Fruit fly (Drosophila melanogaster) whole organism, embryonic: ENCODE data around the gene CG10298.

Experiments
- BEAF-32 ChIP-seq: fragments of 200-800 bp; sonication (Bioruptor generic); optimal IDR thresholded peaks from 3 replicates; lab custom pipeline; 2017; ENCODE audit warnings: missing biosample characterization, missing genetic modification characterization, mild to moderate bottlenecking, moderate library complexity, missing genetic modification reagents
- Bgb ChIP-seq: fragments of 200-800 bp; sonication (Bioruptor generic); IDR thresholded peaks from 2 replicates; pipeline ENCODE4 v1.3.6; 2022; ENCODE audit warnings: missing biosample characterization, missing genetic modification characterization; ENCODE audit not compliant: partially characterized antibody
- CG1233 ChIP-seq: fragments of 200-800 bp; sonication (Bioruptor generic); optimal IDR thresholded peaks from 4 replicates; lab custom pipeline; 2018; ENCODE audit warnings: missing biosample characterization, mild to moderate bottlenecking, missing genetic modification characterization
- CG13287 ChIP-seq: fragments of 200-800 bp; sonication (Bioruptor generic); IDR thresholded peaks from 2 replicates; pipeline ENCODE4 v1.3.6; 2022; ENCODE audit warnings: missing biosample characterization, missing genetic modification characterization; ENCODE audit not compliant: partially characterized antibody
- CG13775 ChIP-seq: fragments of 200-800 bp; sonication (Bioruptor generic); optimal IDR thresholded peaks from 3 replicates; lab custom pipeline; 2017; ENCODE audit warnings: missing biosample characterization, mild to moderate bottlenecking, missing genetic modification characterization
- CG14860 ChIP-seq: fragments of 200-800 bp; sonication (Bioruptor generic); IDR thresholded peaks from 3 replicates; pipeline ENCODE4 v1.3.6; 2022; ENCODE audit warnings: missing biosample characterization, missing genetic modification characterization; ENCODE audit not compliant: partially characterized antibody
- CG16813 ChIP-seq: fragments of 200-800 bp; sonication (Bioruptor generic); IDR thresholded peaks from 3 replicates; pipeline ENCODE4 v1.3.6; 2022; ENCODE audit warnings: missing biosample characterization, missing genetic modification characterization; ENCODE audit not compliant: partially characterized antibody
- CG17186 ChIP-seq: fragments of 200-800 bp; sonication (Bioruptor generic); optimal IDR thresholded peaks from 3 replicates; lab custom pipeline; 2017; ENCODE audit warnings: missing biosample characterization, missing genetic modification reagents, missing genetic modification characterization
- CG1792 ChIP-seq: fragments of 200-800 bp; sonication (Bioruptor generic); optimal IDR thresholded peaks from 2 replicates; lab custom pipeline; 2016; ENCODE audit warnings: missing biosample characterization, missing genetic modification characterization
- CG31365 ChIP-seq: fragments of 200-800 bp; sonication (Bioruptor generic); optimal IDR thresholded peaks from 2 replicates; lab custom pipeline; 2018; ENCODE audit warnings: missing biosample characterization, mild to moderate bottlenecking, missing genetic modification characterization
- CG3407 ChIP-seq: fragments of 200-800 bp; sonication (Bioruptor generic); optimal IDR thresholded peaks from 2 replicates; lab custom pipeline; 2018; ENCODE audit warnings: missing biosample characterization, mild to moderate bottlenecking, missing genetic modification characterization
- CG34224 ChIP-seq: fragments of 200-800 bp; sonication (Bioruptor generic); IDR thresholded peaks from 3 replicates; pipeline ENCODE4 v1.3.6; 2022; ENCODE audit warnings: missing biosample characterization, missing genetic modification characterization; ENCODE audit not compliant: partially characterized antibody
- CG34376 ChIP-seq: fragments of 200-800 bp; sonication (Bioruptor generic); optimal IDR thresholded peaks from 2 replicates; lab custom pipeline; 2018; ENCODE audit warnings: missing biosample characterization, mild to moderate bottlenecking, missing genetic modification characterization
- CG34422 ChIP-seq: fragments of 200-800 bp; sonication (Bioruptor generic); IDR thresholded peaks from 3 replicates; pipeline ENCODE4 v1.3.6; 2022; ENCODE audit warnings: missing biosample characterization, missing genetic modification characterization
- CG6791 ChIP-seq: fragments of 200-800 bp; sonication (Bioruptor generic); IDR thresholded peaks from 3 replicates; pipeline ENCODE4 v1.3.6; 2022; ENCODE audit warnings: missing biosample characterization, missing genetic modification characterization; ENCODE audit not compliant: partially characterized antibody
- CG7963 ChIP-seq: fragments of 200-800 bp; sonication (Bioruptor generic); IDR thresholded peaks from 3 replicates; pipeline ENCODE4 v1.3.6; 2022; ENCODE audit warnings: missing biosample characterization, missing genetic modification characterization; ENCODE audit not compliant: partially characterized antibody
- CoRest ChIP-seq: fragments of 200-800 bp; sonication (Bioruptor generic); optimal IDR thresholded peaks from 3 replicates; lab custom pipeline; 2018; ENCODE audit warnings: missing biosample characterization, mild to moderate bottlenecking, missing genetic modification characterization, moderate library complexity
- Dll ChIP-seq: fragments of 200-800 bp; sonication (Bioruptor generic); IDR thresholded peaks from 4 replicates; pipeline ENCODE4 v1.3.6; 2022; ENCODE audit warnings: missing biosample characterization, missing genetic modification characterization; ENCODE audit not compliant: partially characterized antibody
- Doc3 ChIP-seq: fragments of 200-800 bp; sonication (Bioruptor generic); IDR thresholded peaks from 3 replicates; pipeline ENCODE4 v1.3.6; 2022; ENCODE audit warnings: missing biosample characterization, missing genetic modification characterization; ENCODE audit not compliant: partially characterized antibody
- HLH4C ChIP-seq: fragments of 200-800 bp; sonication (Bioruptor generic); IDR thresholded peaks from 3 replicates; pipeline ENCODE4 v1.3.6; 2022; ENCODE audit warnings: missing biosample characterization, missing genetic modification characterization; ENCODE audit not compliant: partially characterized antibody
- Hey ChIP-seq: fragments of 200-800 bp; sonication (Bioruptor generic); optimal IDR thresholded peaks from 3 replicates; lab custom pipeline; 2018; ENCODE audit warnings: missing biosample characterization, mild to moderate bottlenecking, missing genetic modification characterization
- Med ChIP-seq: fragments of 200-800 bp; sonication (Bioruptor generic); peaks from one replicate; lab custom pipeline; 2016; ENCODE audit warnings: missing biosample characterization, missing genetic modification characterization, mild to moderate bottlenecking, inconsistent platforms, moderate library complexity
- Opbp ChIP-seq: fragments of 200-800 bp; sonication (Bioruptor generic); IDR thresholded peaks from 3 replicates; pipeline ENCODE4 v1.3.6; 2022; ENCODE audit warnings: missing biosample characterization, missing genetic modification characterization; ENCODE audit not compliant: partially characterized antibody
- Scr ChIP-seq: fragments of 200-800 bp; sonication (Bioruptor generic); IDR thresholded peaks from 2 replicates; pipeline ENCODE4 v1.3.6; 2022; ENCODE audit warnings: missing biosample characterization, missing genetic modification characterization; ENCODE audit not compliant: partially characterized antibody
- amos ChIP-seq: fragments of 200-800 bp; sonication (Bioruptor generic); IDR thresholded peaks from 2 replicates; pipeline ENCODE4 v1.3.6; 2022; ENCODE audit warnings: missing biosample characterization, missing genetic modification characterization; ENCODE audit not compliant: partially characterized antibody
- aop ChIP-seq: fragments of 200-800 bp; sonication (Bioruptor generic); IDR thresholded peaks from 2 replicates; pipeline ENCODE4 v1.3.6; 2022; ENCODE audit warnings: missing biosample characterization, missing genetic modification characterization
- ato ChIP-seq: fragments of 200-800 bp; sonication (Bioruptor generic); IDR thresholded peaks from 2 replicates; pipeline ENCODE4 v1.3.6; 2022; ENCODE audit warnings: missing biosample characterization, missing genetic modification characterization; ENCODE audit not compliant: partially characterized antibody
- bbx ChIP-seq: fragments of 200-800 bp; sonication (Bioruptor generic); IDR thresholded peaks from 2 replicates; pipeline ENCODE4 v1.3.6; 2022; ENCODE audit warnings: missing biosample characterization, missing genetic modification characterization; ENCODE audit not compliant: partially characterized antibody
- chinmo ChIP-seq: fragments of 200-800 bp; sonication (Bioruptor generic); IDR thresholded peaks from 4 replicates; pipeline ENCODE4 v1.3.6; 2022; ENCODE audit warnings: missing biosample characterization, missing genetic modification characterization; ENCODE audit not compliant: partially characterized antibody
- crol ChIP-seq: fragments of 200-800 bp; sonication (Bioruptor generic); IDR thresholded peaks from 2 replicates; pipeline ENCODE4 v1.3.6; 2022; ENCODE audit warnings: missing biosample characterization, missing genetic modification characterization
- danr ChIP-seq: fragments of 200-800 bp; sonication (Bioruptor generic); IDR thresholded peaks from 2 replicates; pipeline ENCODE4 v1.3.6; 2022; ENCODE audit warnings: missing biosample characterization, missing genetic modification characterization
- gfzf ChIP-seq: fragments of 200-800 bp; sonication (Bioruptor generic); optimal IDR thresholded peaks from 2 replicates; lab custom pipeline; 2016; ENCODE audit warnings: missing biosample characterization, mild to moderate bottlenecking, missing genetic modification characterization, moderate library complexity
- gsb ChIP-seq: fragments of 200-800 bp; sonication (Bioruptor generic); IDR thresholded peaks from 2 replicates; pipeline ENCODE4 v1.3.6; 2022; ENCODE audit warnings: missing biosample characterization, missing genetic modification characterization
- hb ChIP-seq: fragments of 200-800 bp; sonication (Bioruptor generic); IDR thresholded peaks from 3 replicates; pipeline ENCODE4 v1.3.6; 2022; ENCODE audit warnings: missing biosample characterization, missing genetic modification characterization; ENCODE audit not compliant: partially characterized antibody
- inv ChIP-seq: fragments of 200-800 bp; sonication (Bioruptor generic); IDR thresholded peaks from 2 replicates; pipeline ENCODE4 v1.3.6; 2022; ENCODE audit warnings: missing biosample characterization, missing genetic modification characterization; ENCODE audit not compliant: partially characterized antibody
- mld ChIP-seq: fragments of 200-800 bp; sonication (Bioruptor generic); IDR thresholded peaks from 3 replicates; pipeline ENCODE4 v1.3.6; 2022; ENCODE audit warnings: missing biosample characterization, missing genetic modification characterization; ENCODE audit not compliant: partially characterized antibody
- nerfin-2 ChIP-seq: fragments of 200-800 bp; sonication (Bioruptor generic); IDR thresholded peaks from 2 replicates; pipeline ENCODE4 v1.3.6; 2022; ENCODE audit warnings: missing biosample characterization, missing genetic modification characterization; ENCODE audit not compliant: partially characterized antibody
- pb ChIP-seq: fragments of 200-800 bp; sonication (Bioruptor generic); optimal IDR thresholded peaks from 3 replicates; lab custom pipeline; 2016; ENCODE audit warnings: missing biosample characterization, missing genetic modification characterization
- sens ChIP-seq: fragments of 200-800 bp; sonication (Bioruptor generic); peaks from one replicate; lab custom pipeline; 2016; ENCODE audit warnings: missing biosample characterization, missing genetic modification characterization
- sna ChIP-seq: fragments of 200-800 bp; sonication (Bioruptor generic); IDR thresholded peaks from 2 replicates; pipeline ENCODE4 v1.3.6; 2022; ENCODE audit warnings: missing biosample characterization, missing genetic modification characterization; ENCODE audit not compliant: partially characterized antibody
- stwl ChIP-seq: fragments of 200-800 bp; sonication (Bioruptor generic); optimal IDR thresholded peaks from 3 replicates; lab custom pipeline; 2018; ENCODE audit warnings: missing biosample characterization, mild to moderate bottlenecking, missing genetic modification characterization, moderate library complexity
- tna ChIP-seq: fragments of 200-800 bp; sonication (Bioruptor generic); IDR thresholded peaks from 2 replicates; pipeline ENCODE4 v1.3.6; 2022; ENCODE audit warnings: missing biosample characterization, missing genetic modification characterization; ENCODE audit not compliant: partially characterized antibody
- unc-4 ChIP-seq: fragments of 200-800 bp; sonication (Bioruptor generic); IDR thresholded peaks from 2 replicates; pipeline ENCODE4 v1.3.6; 2022; ENCODE audit warnings: missing biosample characterization, missing genetic modification characterization; ENCODE audit not compliant: partially characterized antibody
- vnd ChIP-seq: fragments of 200-800 bp; sonication (Bioruptor generic); IDR thresholded peaks from 3 replicates; pipeline ENCODE4 v1.3.6; 2022; ENCODE audit warnings: missing biosample characterization, missing genetic modification characterization; ENCODE audit not compliant: partially characterized antibody
- zen2 ChIP-seq: fragments of 200-800 bp; sonication (Bioruptor generic); IDR thresholded peaks from 3 replicates; pipeline ENCODE4 v1.3.6; 2022; ENCODE audit warnings: missing biosample characterization, missing genetic modification characterization; ENCODE audit not compliant: partially characterized antibody

CG10298 gene

dm6 chr3R:6383466-6383769, 40.6 kb downstream of the CG10298 start (continued):
- no peak for TF ChIP-seq crol
- TF ChIP-seq Opbp, result 0 out of 3 replicates have a peak, but pooled peaks have one; percentile 41
- TF ChIP-seq Hey (tag; lab: Kevin White, UChicago), result no peak
- no peak for TF ChIP-seq aop (GFP tag; lab: Robert Waterston, UW)
- TF ChIP-seq danr (GFP tag; lab: Robert Waterston, UW), result no peak
- TF ChIP-seq CG17186 (GFP tag; lab: Kevin White, UChicago), result no peak

DNA sequence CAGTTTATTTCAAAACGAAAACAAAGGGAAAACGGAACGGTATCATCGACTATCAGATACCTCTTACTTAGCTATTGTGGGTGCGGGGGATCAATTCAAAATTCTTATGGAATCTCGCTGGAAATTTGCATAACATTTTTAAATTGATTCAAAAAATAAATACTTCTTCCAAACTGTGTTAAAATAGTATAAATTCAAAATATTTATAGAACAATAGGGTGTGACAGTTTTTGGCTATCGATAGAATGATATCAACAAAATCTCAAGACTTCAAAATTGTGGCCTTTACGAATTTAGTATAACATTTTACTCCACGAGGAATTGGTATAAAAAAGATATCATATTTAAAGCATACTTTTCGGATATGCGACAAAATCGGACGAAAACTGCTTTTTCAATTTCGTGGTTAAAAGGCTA, 45.6 kb downstream of the CG10298 start:
- TF ChIP-seq Med (GFP tag; lab: Kevin White, UChicago) (peak; percentile 48), CoRest (tag; lab: Kevin White, UChicago) (no peak), BEAF-32 (GFP tag; lab: Kevin White, UChicago) (peak; percentile 0), pb (GFP tag; lab: Kevin White, UChicago) (no peak), CG13287 (GFP tag; lab: Robert Waterston, UW) (peak; percentile 74), gsb (GFP tag; lab: Robert Waterston, UW) (no peak), CG34376 (GFP tag; lab: Kevin White, UChicago) (no peak), hb (GFP tag; lab: Robert Waterston, UW) (peak; percentile 83), HLH4C (peak; percentile 96), CG7963 (GFP tag; lab: Robert Waterston, UW) (peak; percentile 76), chinmo (GFP tag; lab: Robert Waterston, UW) (peak; percentile 74; the same call in 2 of the 4 replicates), CG6791 (GFP tag; lab: Robert Waterston, UW) (peak; percentile 89), Dll (GFP tag; lab: Robert Waterston, UW) (peak; percentile 70), Scr (peak; percentile 71), Bgb (GFP tag; lab: Robert Waterston, UW) (peak; percentile 61), Opbp (peak; percentile 48; the same call in 1 of the 3 replicates), inv (GFP tag; lab: Robert Waterston, UW) (peak; percentile 53; the same call in 1 of the 2 replicates), CG1233 (GFP tag; lab: Kevin White, UChicago) (no peak), CG3407 (GFP tag; lab: Kevin White, UChicago) (no peak), ato (GFP tag; lab: Robert Waterston, UW) (peak; percentile 66; the same call in 1 of the 2 replicates), CG16813 (GFP tag; lab: Robert Waterston, UW) (peak; percentile 83), CG34422 (GFP tag; lab: Robert Waterston, UW) (no peak), CG14860 (GFP tag; lab: Robert Waterston, UW) (peak; percentile 92), bbx (GFP tag; lab: Robert Waterston, UW) (peak; percentile 55), CG13775 (GFP tag; lab: Kevin White, UChicago) (no peak), Doc3 (peak; percentile 64; the same call in 1 of the 3 replicates), stwl (tag; lab: Kevin White, UChicago) (peak; percentile 29), amos (GFP tag; lab: Robert Waterston, UW) (peak; percentile 47; the same call in 1 of the 2 replicates), tna (GFP tag; lab: Robert Waterston, UW) (peak; percentile 92), vnd (GFP tag; lab: Robert Waterston, UW) (peak; percentile 69; the same call in 2 of the 3 replicates), CG31365 (tag; lab: Kevin White, UChicago) (peak; percentile 50), sens (GFP tag; lab: Kevin White, UChicago) (peak; percentile 48), gfzf (GFP tag; lab: Kevin White, UChicago) (peak; percentile 28), nerfin-2 (GFP tag; lab: Robert Waterston, UW) (peak; percentile 88), CG34224 (GFP tag; lab: Robert Waterston, UW) (peak; percentile 70), mld (GFP tag; lab: Robert Waterston, UW) (peak; percentile 67; the same call in 2 of the 3 replicates), unc-4 (GFP tag; lab: Robert Waterston, UW) (peak; percentile 51), CG1792 (GFP tag; lab: Kevin White, UChicago) (no peak), sna (GFP tag; lab: Robert Waterston, UW) (peak; percentile 81), zen2 (GFP tag; lab: Robert Waterston, UW) (peak; percentile 55; the same call in 1 of the 3 replicates)
